Worm (Caenorhabditis elegans) whole organism, early embryonic: ENCODE results near the gene fipr-6.

Source experiments
- B0310.2 ChIP-seq: sonication (generic microtip); optimal IDR thresholded peaks from 2 replicates; lab custom pipeline; 2016; ENCODE audit warnings: mild to moderate bottlenecking, missing genetic modification characterization, missing compliant biosample characterization
- F13C5.2 ChIP-seq: sonication (generic microtip); optimal IDR thresholded peaks from 2 replicates; lab custom pipeline; 2017; ENCODE audit warnings: mild to moderate bottlenecking, missing genetic modification characterization, inconsistent platforms, missing compliant biosample characterization
- aly-1 ChIP-seq: sonication (generic microtip); optimal IDR thresholded peaks from 2 replicates; lab custom pipeline; 2016; ENCODE audit warnings: missing genetic modification characterization, missing compliant biosample characterization
- ama-1 ChIP-seq: fragments of 150-350 bp; optimal IDR thresholded peaks from 2 replicates; lab custom pipeline; 2014
- ceh-13 ChIP-seq: fragments of 200-800 bp; sonication (Bioruptor generic); optimal IDR thresholded peaks from 2 replicates; lab custom pipeline; 2018; ENCODE audit warnings: mild to moderate bottlenecking, missing genetic modification characterization, missing compliant biosample characterization
- ceh-36 ChIP-seq: sonication (generic microtip); optimal IDR thresholded peaks from 2 replicates; lab custom pipeline; 2016; ENCODE audit warnings: missing genetic modification characterization, inconsistent platforms, missing compliant biosample characterization
- ets-7 ChIP-seq: sonication (generic microtip); optimal IDR thresholded peaks from 2 replicates; lab custom pipeline; 2016; ENCODE audit warnings: missing genotype, missing genetic modification characterization, missing compliant biosample characterization
- flt-1 ChIP-seq: fragments of 200-800 bp; sonication (Bioruptor generic); IDR thresholded peaks from 2 replicates; pipeline ENCODE4 v1.3.6; 2022; ENCODE audit warnings: missing genetic modification characterization, missing compliant biosample characterization
- hmbx-1 ChIP-seq: sonication (generic microtip); optimal IDR thresholded peaks from 2 replicates; lab custom pipeline; 2016; ENCODE audit warnings: mild to moderate bottlenecking, missing genetic modification characterization, missing compliant biosample characterization
- hmg-4 ChIP-seq: fragments of 200-800 bp; sonication (Bioruptor generic); optimal IDR thresholded peaks from 2 replicates; lab custom pipeline; 2018; ENCODE audit warnings: mild to moderate bottlenecking, missing genetic modification characterization, missing compliant biosample characterization
- hnd-1 ChIP-seq: sonication (generic microtip); optimal IDR thresholded peaks from 2 replicates; lab custom pipeline; 2016; ENCODE audit warnings: missing genetic modification characterization, missing compliant biosample characterization
- pes-1 ChIP-seq: fragments of 200-800 bp; sonication (Bioruptor generic); IDR thresholded peaks from 2 replicates; pipeline ENCODE4 v1.3.6; 2022; ENCODE audit warnings: missing genetic modification reagents, missing genetic modification characterization, missing compliant biosample characterization
- scrt-1 ChIP-seq: fragments of 200-800 bp; sonication (Bioruptor generic); IDR thresholded peaks from 2 replicates; pipeline ENCODE4 v1.3.6; 2022; ENCODE audit warnings: missing genetic modification characterization, missing compliant biosample characterization
- sea-1 ChIP-seq: fragments of 200-800 bp; sonication (Bioruptor generic); conservative IDR thresholded peaks from 2 replicates; pipeline ENCODE4 v1.3.6; 2022; ENCODE audit warnings: missing genetic modification characterization, missing compliant biosample characterization
- tbx-11 ChIP-seq: fragments of 200-800 bp; sonication (Bioruptor generic); IDR thresholded peaks from 2 replicates; pipeline ENCODE4 v1.3.6; 2022; ENCODE audit warnings: missing genetic modification characterization, missing compliant biosample characterization
- tbx-37 ChIP-seq: fragments of 200-800 bp; sonication (Bioruptor generic); conservative IDR thresholded peaks from 2 replicates; pipeline ENCODE4 v1.3.6; 2022; ENCODE audit warnings: missing genetic modification reagents, missing genetic modification characterization, missing compliant biosample characterization
- tra-4 ChIP-seq: sonication (generic microtip); optimal IDR thresholded peaks from 2 replicates; lab custom pipeline; 2017; ENCODE audit warnings: missing genetic modification characterization, missing compliant biosample characterization

The fipr-6 gene

ce11 chrV:10225610-10226009, 5.4 kb upstream of the fipr-6 start, which contains the start of gene daf-36:
daf-36 (minus strand) TSS chrV:10225710.
- TF ChIP-seq ceh-36 (tag; lab: Kevin White, UChicago) (no peak), hnd-1 (tag; lab: Kevin White, UChicago) (no peak), F13C5.2 (tag; lab: Kevin White, UChicago) (no peak), scrt-1 (GFP tag; lab: Robert Waterston, UW) (no peak), ama-1 (lab: Kevin White, UChicago) (no peak), B0310.2 (no peak), hmbx-1 (no peak), sea-1 (GFP tag; lab: Robert Waterston, UW) (no peak), aly-1 (tag; lab: Kevin White, UChicago) (no peak), tra-4 (tag; lab: Kevin White, UChicago) (no peak), tbx-37 (GFP tag; lab: Robert Waterston, UW) (no peak), ceh-13 (GFP tag; lab: Kevin White, UChicago) (no peak), pes-1 (no peak), hmg-4 (no peak), tbx-11 (GFP tag; lab: Robert Waterston, UW) (no peak), ets-7 (tag; lab: Kevin White, UChicago) (no peak), flt-1 (GFP tag; lab: Robert Waterston, UW) (no peak)

DNA sequence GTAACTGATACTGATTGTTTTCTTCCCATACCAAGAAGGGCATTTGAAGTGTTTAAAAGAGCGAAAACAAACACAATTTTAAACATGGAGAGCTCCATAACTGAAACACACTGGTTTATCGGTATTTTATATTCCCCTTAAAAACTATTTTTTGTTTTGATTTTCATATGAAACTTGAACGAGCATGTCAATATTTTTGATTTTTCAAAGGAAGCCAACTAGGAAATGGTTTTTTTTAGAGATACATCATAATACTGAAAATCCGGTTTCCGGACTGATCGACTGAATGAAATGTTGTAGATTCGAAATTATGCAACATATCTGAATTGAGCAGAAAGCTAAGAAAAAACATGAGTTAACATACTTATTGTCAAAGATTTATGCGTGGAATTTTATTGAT, 3.7 kb upstream of the fipr-6 start, which contains the start of gene ttr-19:
TSS of gene ttr-19 (minus strand) at position 101 of the 400 bp plus-strand sequence.
- no peak for TF ChIP-seq B0310.2
- TF ChIP-seq ets-7 (tag; lab: Kevin White, UChicago), result no peak
- TF ChIP-seq tra-4 (tag; lab: Kevin White, UChicago), result no peak
- TF ChIP-seq aly-1 (tag; lab: Kevin White, UChicago), result no peak
- no peak for TF ChIP-seq ceh-36 (tag; lab: Kevin White, UChicago)
- no peak for TF ChIP-seq hmg-4
- TF ChIP-seq ceh-13 (GFP tag; lab: Kevin White, UChicago), result no peak
- TF ChIP-seq scrt-1 (GFP tag; lab: Robert Waterston, UW), result no peak
- TF ChIP-seq hnd-1 (tag; lab: Kevin White, UChicago), result no peak
- TF ChIP-seq F13C5.2 (tag; lab: Kevin White, UChicago), result no peak
- TF ChIP-seq sea-1 (GFP tag; lab: Robert Waterston, UW), result no peak
- TF ChIP-seq ama-1 (lab: Kevin White, UChicago), result no peak
- no peak for TF ChIP-seq hmbx-1

DNA sequence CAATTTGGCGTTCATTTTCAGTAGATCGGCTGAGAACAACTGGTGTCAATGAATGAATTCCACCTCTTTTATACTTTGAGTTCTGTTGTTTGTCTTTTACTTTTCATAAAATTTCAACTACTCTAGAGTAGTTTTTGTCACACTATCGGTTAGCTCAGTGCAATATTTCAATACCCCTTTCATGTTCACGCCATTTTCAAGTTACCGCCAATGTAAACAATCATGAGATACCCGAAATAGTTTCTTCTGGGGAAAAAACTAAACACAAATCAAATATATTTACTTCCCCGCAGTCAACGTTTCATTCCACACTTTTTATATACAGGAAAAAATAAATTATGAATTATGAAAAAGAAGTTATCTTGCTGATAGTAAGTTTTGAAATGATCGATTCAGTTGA, 2.7 kb upstream of the fipr-6 start, which contains the start of gene fipr-4:
TSS of gene fipr-4 (minus strand) at position 101 of the 400 bp plus-strand sequence.
- TF ChIP-seq tra-4 (tag; lab: Kevin White, UChicago) (no peak), tbx-11 (GFP tag; lab: Robert Waterston, UW) (no peak), B0310.2 (no peak), ceh-13 (GFP tag; lab: Kevin White, UChicago) (no peak), pes-1 (no peak), flt-1 (GFP tag; lab: Robert Waterston, UW) (no peak), aly-1 (tag; lab: Kevin White, UChicago) (no peak), sea-1 (GFP tag; lab: Robert Waterston, UW) (no peak)

ce11 chrV:10229222-10229879, 1.7 kb upstream of the fipr-6 start, which contains the start of the genes pyt-1 and fipr-7:
pyt-1 (minus strand) TSS chrV:10229322.
fipr-7 (plus strand) TSS chrV:10229829.
- no peak for TF ChIP-seq pes-1
- TF ChIP-seq ets-7 (tag; lab: Kevin White, UChicago), result no peak
- no peak for TF ChIP-seq tra-4 (tag; lab: Kevin White, UChicago)
- TF ChIP-seq scrt-1 (GFP tag; lab: Robert Waterston, UW), result no peak
- no peak for TF ChIP-seq hmg-4
- TF ChIP-seq aly-1 (tag; lab: Kevin White, UChicago), result no peak
- TF ChIP-seq ama-1 (lab: Kevin White, UChicago), result no peak
- TF ChIP-seq hmbx-1, result no peak
- TF ChIP-seq sea-1 (GFP tag; lab: Robert Waterston, UW), result no peak
- TF ChIP-seq hnd-1 (tag; lab: Kevin White, UChicago), result no peak
- no peak for TF ChIP-seq ceh-36 (tag; lab: Kevin White, UChicago)
- no peak for TF ChIP-seq B0310.2
- TF ChIP-seq flt-1 (GFP tag; lab: Robert Waterston, UW), result no peak

ce11 chrV:10233330-10233729, 2.3 kb downstream of the fipr-6 start, which contains the start of gene str-182:
str-182 (minus strand) TSS chrV:10233430.
- no peak for TF ChIP-seq tra-4 (tag; lab: Kevin White, UChicago)
- TF ChIP-seq ceh-36 (tag; lab: Kevin White, UChicago), result no peak
- TF ChIP-seq ets-7 (tag; lab: Kevin White, UChicago), result no peak
- no peak for TF ChIP-seq tbx-11 (GFP tag; lab: Robert Waterston, UW)
- TF ChIP-seq tbx-37 (GFP tag; lab: Robert Waterston, UW), result no peak

DNA sequence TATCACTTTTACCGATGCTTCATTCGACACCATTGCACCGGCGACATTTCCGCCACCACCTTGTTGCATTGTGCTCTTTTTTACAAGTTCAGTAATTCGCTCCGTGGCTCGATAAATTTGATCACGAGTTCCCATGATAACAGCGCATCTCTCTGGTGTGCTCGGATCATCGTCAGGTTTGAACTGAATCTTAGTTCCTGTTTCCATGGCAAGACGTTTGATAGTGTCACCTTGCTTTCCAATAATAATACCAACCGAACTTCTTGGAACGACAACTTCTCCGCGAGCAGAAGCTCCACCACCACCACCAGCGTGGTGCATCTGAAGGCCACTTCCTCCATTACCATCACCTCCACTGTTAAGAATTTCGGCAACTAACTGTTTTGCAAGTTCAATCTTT, 6.1 kb downstream of the fipr-6 start:
- no peak for TF ChIP-seq hmbx-1
- no peak for TF ChIP-seq tra-4 (tag; lab: Kevin White, UChicago)

ce11 chrV:10237959-10238444, 7.0 kb downstream of the fipr-6 start:
- TF ChIP-seq tra-4 (tag; lab: Kevin White, UChicago), result no peak
- no peak for TF ChIP-seq hnd-1 (tag; lab: Kevin White, UChicago)
- TF ChIP-seq ceh-13 (GFP tag; lab: Kevin White, UChicago), result no peak
- TF ChIP-seq sea-1 (GFP tag; lab: Robert Waterston, UW), result no peak
- TF ChIP-seq scrt-1 (GFP tag; lab: Robert Waterston, UW), result no peak
- no peak for TF ChIP-seq flt-1 (GFP tag; lab: Robert Waterston, UW)
- TF ChIP-seq B0310.2, result no peak
- TF ChIP-seq tbx-11 (GFP tag; lab: Robert Waterston, UW), result no peak
- TF ChIP-seq hmg-4, result no peak
- TF ChIP-seq hmbx-1, result no peak
- TF ChIP-seq ama-1 (lab: Kevin White, UChicago), result no peak
- TF ChIP-seq tbx-37 (GFP tag; lab: Robert Waterston, UW), result no peak
- TF ChIP-seq ceh-36 (tag; lab: Kevin White, UChicago), result no peak
- no peak for TF ChIP-seq ets-7 (tag; lab: Kevin White, UChicago)
- no peak for TF ChIP-seq aly-1 (tag; lab: Kevin White, UChicago)
- TF ChIP-seq F13C5.2 (tag; lab: Kevin White, UChicago), result no peak
- no peak for TF ChIP-seq pes-1
